Fruit fly (Drosophila melanogaster) whole organism, prepupa: Measurements from ENCODE around the gene Phs.

Experiments used
- CG11294 ChIP-seq: fragments of 200-800 bp; sonication (Bioruptor generic); IDR thresholded peaks from 2 replicates; pipeline ENCODE4 v1.3.6; 2022; ENCODE audit warnings: missing biosample characterization, missing genetic modification characterization
- CG11762 ChIP-seq: fragments of 200-800 bp; sonication (Bioruptor generic); optimal IDR thresholded peaks from 3 replicates; lab custom pipeline; 2016; ENCODE audit warnings: missing biosample characterization, missing genetic modification characterization; ENCODE audit not compliant: insufficient read depth
- CG8319 ChIP-seq: fragments of 200-800 bp; sonication (Bioruptor generic); optimal IDR thresholded peaks from 3 replicates; lab custom pipeline; 2016; ENCODE audit warnings: missing biosample characterization, missing genetic modification characterization
- Eip78C ChIP-seq: fragments of 200-800 bp; sonication (Bioruptor generic); peaks from one replicate; lab custom pipeline; 2016; ENCODE audit warnings: missing biosample characterization, missing genetic modification characterization
- Ets96B ChIP-seq: fragments of 200-800 bp; optimal IDR thresholded peaks from 2 replicates; lab custom pipeline; 2019; ENCODE audit warnings: missing biosample characterization, mild to moderate bottlenecking, missing genetic modification characterization, moderate library complexity
- Gug ChIP-seq: fragments of 200-800 bp; sonication (Bioruptor generic); IDR thresholded peaks from 2 replicates; pipeline ENCODE4 v1.3.6; 2022; ENCODE audit warnings: missing biosample characterization, missing genetic modification characterization
- Sox102F ChIP-seq: fragments of 200-800 bp; sonication (Bioruptor generic); optimal IDR thresholded peaks from 2 replicates; lab custom pipeline; 2016; ENCODE audit warnings: missing biosample characterization, mild to moderate bottlenecking, missing genetic modification characterization
- dac ChIP-seq: fragments of 200-800 bp; sonication (Bioruptor generic); optimal IDR thresholded peaks from 2 replicates; lab custom pipeline; 2017; ENCODE audit warnings: missing biosample characterization, mild to moderate bottlenecking, missing genetic modification characterization
- eg ChIP-seq: fragments of 200-800 bp; sonication (Bioruptor generic); IDR thresholded peaks from 3 replicates; pipeline ENCODE4 v1.3.6; 2022; ENCODE audit warnings: missing biosample characterization, missing genetic modification characterization
- fd59A ChIP-seq: fragments of 200-800 bp; sonication (Bioruptor generic); optimal IDR thresholded peaks from 2 replicates; lab custom pipeline; 2017; ENCODE audit warnings: missing biosample characterization, mild to moderate bottlenecking, missing genetic modification characterization, missing genetic modification reagents
- net ChIP-seq: fragments of 200-800 bp; sonication (Bioruptor generic); optimal IDR thresholded peaks from 3 replicates; lab custom pipeline; 2016; ENCODE audit warnings: missing biosample characterization, missing genetic modification characterization
- salr ChIP-seq, 2 experiments: fragments of 200-800 bp; sonication (Bioruptor generic); optimal IDR thresholded peaks; 3 replicates each; lab custom pipeline; 2016 to 2018; ENCODE audit warnings: missing biosample characterization in 2 of 2, missing genetic modification characterization in 2 of 2, mild to moderate bottlenecking in 1 of 2
- svp ChIP-seq: fragments of 200-800 bp; sonication (Bioruptor generic); peaks from one replicate; lab custom pipeline; 2016; ENCODE audit warnings: missing biosample characterization, missing genetic modification characterization

DNA sequence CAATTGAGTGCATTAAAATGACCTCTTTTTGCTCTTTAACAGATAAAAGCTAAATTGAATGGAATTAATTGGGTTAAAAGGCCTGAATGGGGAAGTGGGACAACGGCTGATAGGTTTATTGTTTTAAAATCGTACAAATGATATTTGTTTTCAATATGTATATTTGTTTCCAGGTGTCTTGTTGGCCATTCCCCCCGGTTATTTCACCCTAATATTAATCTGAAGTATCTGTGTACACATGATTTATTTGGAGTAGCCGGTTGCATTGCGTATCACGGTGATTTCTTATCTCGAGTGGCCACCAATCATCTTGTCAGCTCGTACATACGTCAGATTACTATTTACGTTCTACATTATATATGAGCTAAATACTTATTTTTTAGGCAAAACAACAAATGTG lies 16.7 kb downstream of the Phs start:
- no peak for TF ChIP-seq Sox102F (GFP tag; lab: Kevin White, UChicago)
- TF ChIP-seq svp (GFP tag; lab: Kevin White, UChicago) = no peak
- no peak for TF ChIP-seq eg (GFP tag; lab: Robert Waterston, UW)
- no peak for TF ChIP-seq Gug (GFP tag; lab: Robert Waterston, UW)
- no peak for TF ChIP-seq net (GFP tag; lab: Kevin White, UChicago)
- no peak for TF ChIP-seq Ets96B (tag; lab: Kevin White, UChicago)
- TF ChIP-seq fd59A (GFP tag; lab: Kevin White, UChicago) = no peak
- no peak for TF ChIP-seq dac
- TF ChIP-seq Eip78C (GFP tag; lab: Kevin White, UChicago) = peak; percentile 46
- no peak for TF ChIP-seq CG11762
- no peak for TF ChIP-seq CG8319 (GFP tag; lab: Kevin White, UChicago)
- no peak for TF ChIP-seq CG11294 (GFP tag; lab: Robert Waterston, UW)
- no peak for TF ChIP-seq salr (GFP tag; optimal IDR thresholded peaks at IDR 0.05; lab: Kevin White, UChicago)
